Fruit fly (Drosophila melanogaster): ENCODE data around the gene CG9536.

CG9536 gene

DNA sequence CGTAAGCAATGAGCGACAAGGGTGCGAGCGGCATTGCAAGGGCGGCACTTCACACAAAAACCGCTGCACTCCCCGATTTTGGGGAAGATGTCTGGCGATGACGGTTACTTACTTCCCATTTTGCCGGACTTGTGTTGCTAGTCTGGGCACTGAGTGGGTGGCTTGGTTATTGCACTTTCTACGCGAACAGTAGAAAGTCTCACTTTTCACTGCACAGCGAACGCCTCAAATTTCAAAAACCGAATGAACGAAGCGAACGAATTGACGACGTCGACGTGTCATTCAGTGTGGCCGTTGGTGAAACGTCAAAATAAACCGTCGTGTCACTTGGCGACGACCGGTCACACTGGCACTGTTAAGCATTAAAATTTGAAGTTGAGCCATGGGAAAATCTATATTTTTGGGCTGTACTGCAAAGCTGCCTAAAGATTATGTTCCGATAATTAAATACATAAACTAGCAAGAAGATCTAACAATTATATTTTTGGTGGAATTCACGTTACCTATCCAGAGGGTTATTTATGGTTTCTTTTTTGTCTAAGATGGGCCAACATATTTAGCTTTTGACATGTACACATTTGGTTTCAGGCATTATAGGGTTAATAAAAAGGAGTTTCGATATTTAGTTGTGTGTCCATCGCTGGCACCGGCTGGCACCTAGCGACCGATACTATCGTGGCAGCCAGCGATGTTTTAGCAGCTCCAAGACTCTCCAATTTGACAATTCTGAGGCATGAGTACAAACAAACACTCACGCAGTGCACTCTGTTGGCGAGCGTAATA, 3.6 kb upstream of the CG9536 start, which contains the start of the genes Sec61alpha and Daxx (continued):
- peak; percentile 88 for TF ChIP-seq CG3847 (GFP tag; IDR thresholded peaks at IDR 0.05)
- TF ChIP-seq CG10209 (GFP tag; optimal IDR thresholded peaks at IDR 0.05): peak; percentile 74
- TF ChIP-seq tgo (GFP tag; IDR thresholded peaks at IDR 0.05): peak; percentile 83
- TF ChIP-seq seq (GFP tag; IDR thresholded peaks at IDR 0.05): peak; percentile 64
- peak; percentile 79 for TF ChIP-seq CG13775 (GFP tag; optimal IDR thresholded peaks at IDR 0.05)
- peak; percentile 63 for TF ChIP-seq CrebB (tag; optimal IDR thresholded peaks at IDR 0.05)
- TF ChIP-seq ems (GFP tag; optimal IDR thresholded peaks at IDR 0.05): peak; percentile 85
- TF ChIP-seq gcm (GFP tag; optimal IDR thresholded peaks at IDR 0.05): peak; percentile 65
- TF ChIP-seq CG42726 (GFP tag; IDR thresholded peaks at IDR 0.05; ENCODE audit: partially characterized antibody): peak; percentile 100
- no peak for TF ChIP-seq Jarid2 (GFP tag; optimal IDR thresholded peaks at IDR 0.05)
- peak; percentile 70; the same call in 1 of the 2 replicates for TF ChIP-seq Awh (GFP tag; IDR thresholded peaks at IDR 0.05)
- peak; percentile 100 for TF ChIP-seq amos (GFP tag; IDR thresholded peaks at IDR 0.05; ENCODE audit: partially characterized antibody)
- peak; percentile 89 for TF ChIP-seq CG11456 (GFP tag; IDR thresholded peaks at IDR 0.05)
- peak; percentile 84 for TF ChIP-seq cato (GFP tag; optimal IDR thresholded peaks at IDR 0.05; ENCODE audit: borderline replicate concordance)
- TF ChIP-seq aop (GFP tag; IDR thresholded peaks at IDR 0.05): peak; percentile 46; the same call in 1 of the 2 replicates
- peak; percentile 87 for TF ChIP-seq lab (GFP tag; optimal IDR thresholded peaks at IDR 0.05)
- TF ChIP-seq CG7357 (GFP tag; IDR thresholded peaks at IDR 0.05): peak; percentile 67; the same call in 2 of the 3 replicates
- peak; percentile 62; the same call in 2 of the 3 replicates for TF ChIP-seq Optix (GFP tag; IDR thresholded peaks at IDR 0.05)
- TF ChIP-seq hth (optimal IDR thresholded peaks at IDR 0.05): no peak
- peak; percentile 50 for TF ChIP-seq CG10462 (GFP tag; optimal IDR thresholded peaks at IDR 0.05)
- TF ChIP-seq Taf1 (GFP tag; IDR thresholded peaks at IDR 0.05): peak; percentile 78
- TF ChIP-seq B-H1 (GFP tag; IDR thresholded peaks at IDR 0.05): peak; percentile 75
- peak; percentile 73; the same call in 1 of the 2 replicates for TF ChIP-seq ttk (GFP tag; IDR thresholded peaks at IDR 0.05)
- peak; percentile 87 for TF ChIP-seq CG12391 (tag; optimal IDR thresholded peaks at IDR 0.05)
- peak; percentile 43 for TF ChIP-seq Elba2 (GFP tag; optimal IDR thresholded peaks at IDR 0.05)
- peak; percentile 90 for TF ChIP-seq CG14710 (tag; optimal IDR thresholded peaks at IDR 0.05)
- TF ChIP-seq cad (GFP tag; optimal IDR thresholded peaks at IDR 0.05): no peak
- peak; percentile 34 for TF ChIP-seq CG11723 (GFP tag; optimal IDR thresholded peaks at IDR 0.05)
- peak; percentile 84 for TF ChIP-seq p53 (GFP tag; optimal IDR thresholded peaks at IDR 0.05)
- TF ChIP-seq crol (GFP tag; IDR thresholded peaks at IDR 0.05): no peak
- TF ChIP-seq CG16813 (GFP tag; IDR thresholded peaks at IDR 0.05; ENCODE audit: partially characterized antibody): peak; percentile 100
- peak; percentile 89 for TF ChIP-seq CG9609 (GFP tag; optimal IDR thresholded peaks at IDR 0.05)
- no peak for TF ChIP-seq CG11696 (GFP tag; IDR thresholded peaks at IDR 0.05)
- TF ChIP-seq CG6272 (GFP tag; IDR thresholded peaks at IDR 0.05): peak; percentile 89
- peak; percentile 74 for TF ChIP-seq ham (GFP tag; IDR thresholded peaks at IDR 0.05)
- TF ChIP-seq Pdp1 (GFP tag; optimal IDR thresholded peaks at IDR 0.05): peak; percentile 73 to 90
- TF ChIP-seq rib (GFP tag; IDR thresholded peaks at IDR 0.05): peak; percentile 71
- no peak for TF ChIP-seq grn (GFP tag; optimal IDR thresholded peaks at IDR 0.05)
- peak; percentile 80 for TF ChIP-seq Atf6 (GFP tag; IDR thresholded peaks at IDR 0.05)
- peak; percentile 76 for TF ChIP-seq dmrt99B (tag; optimal IDR thresholded peaks at IDR 0.05)
- peak; percentile 81 for TF ChIP-seq CG16779 (GFP tag; IDR thresholded peaks at IDR 0.05)
- TF ChIP-seq ewg (GFP tag; optimal IDR thresholded peaks at IDR 0.05): peak; percentile 63
- TF ChIP-seq Sin3A (optimal IDR thresholded peaks at IDR 0.05): peak; percentile 98
- TF ChIP-seq dmrt11E (tag; optimal IDR thresholded peaks at IDR 0.05): peak; percentile 74
- TF ChIP-seq jing (GFP tag; optimal IDR thresholded peaks at IDR 0.05): no peak
- TF ChIP-seq az2 (GFP tag; optimal IDR thresholded peaks at IDR 0.05): peak; percentile 86
- TF ChIP-seq CG30403 (GFP tag; optimal IDR thresholded peaks at IDR 0.05): peak; percentile 93
- TF ChIP-seq CG8290 (GFP tag; optimal IDR thresholded peaks at IDR 0.05): peak; percentile 70
- peak in 1 of 2 experiments; percentile 73 for TF ChIP-seq CG8290 (tag; optimal IDR thresholded peaks at IDR 0.05)
- TF ChIP-seq HLH4C (GFP tag; IDR thresholded peaks at IDR 0.05; ENCODE audit: partially characterized antibody): peak; percentile 99
